Worm (Caenorhabditis elegans) whole organism, midembryonic: Measurements from ENCODE around the gene W06D11.3.

Experiments used
- flt-1 ChIP-seq: fragments of 200-800 bp; sonication (Bioruptor generic); IDR thresholded peaks from 2 replicates; pipeline ENCODE4 v1.3.6; 2022; ENCODE audit warnings: missing genetic modification characterization, missing compliant biosample characterization
- klf-2 ChIP-seq: fragments of 200-800 bp; sonication (Bioruptor generic); conservative IDR thresholded peaks from 2 replicates; pipeline ENCODE4 v1.3.6; 2022; ENCODE audit warnings: missing genetic modification reagents, missing genetic modification characterization, missing compliant biosample characterization
- ref-1 ChIP-seq: fragments of 200-800 bp; sonication (Bioruptor generic); conservative IDR thresholded peaks from 2 replicates; pipeline ENCODE4 v1.3.6; 2022; ENCODE audit warnings: missing genetic modification reagents, missing genetic modification characterization, missing compliant biosample characterization
- ztf-23 ChIP-seq: fragments of 200-800 bp; sonication (Bioruptor generic); IDR thresholded peaks from 2 replicates; pipeline ENCODE4 v1.3.6; 2022; ENCODE audit warnings: missing genetic modification reagents, missing genetic modification characterization, missing compliant biosample characterization
- ztf-29 ChIP-seq: fragments of 200-800 bp; sonication (Bioruptor generic); IDR thresholded peaks from 2 replicates; pipeline ENCODE4 v1.3.6; 2022; ENCODE audit warnings: missing genetic modification reagents, missing genetic modification characterization, missing compliant biosample characterization

- no peak for TF ChIP-seq ref-1
- no peak for TF ChIP-seq ztf-29
- TF ChIP-seq flt-1 (GFP tag; lab: Robert Waterston, UW), result no peak
- no peak for TF ChIP-seq klf-2 (GFP tag; lab: Robert Waterston, UW)
- TF ChIP-seq ztf-23 (GFP tag; lab: Robert Waterston, UW), result no peak
Measured at ce11 chrX:12343279-12343678, 44.8 kb downstream of the W06D11.3 start, which contains the start of the genes nspc-9 and nspc-10.
